Fruit fly (Drosophila melanogaster) whole organism: ENCODE measurements around the gene CG13050.

ENCODE experiments used
- CG8478 ChIP-seq: fragments of >200 bp; optimal IDR thresholded peaks from 2 replicates; lab custom pipeline; 2018; ENCODE audit warnings: inconsistent platforms
- Dll ChIP-seq: fragments of >200 bp; optimal IDR thresholded peaks from 2 replicates; lab custom pipeline; 2017

DNA sequence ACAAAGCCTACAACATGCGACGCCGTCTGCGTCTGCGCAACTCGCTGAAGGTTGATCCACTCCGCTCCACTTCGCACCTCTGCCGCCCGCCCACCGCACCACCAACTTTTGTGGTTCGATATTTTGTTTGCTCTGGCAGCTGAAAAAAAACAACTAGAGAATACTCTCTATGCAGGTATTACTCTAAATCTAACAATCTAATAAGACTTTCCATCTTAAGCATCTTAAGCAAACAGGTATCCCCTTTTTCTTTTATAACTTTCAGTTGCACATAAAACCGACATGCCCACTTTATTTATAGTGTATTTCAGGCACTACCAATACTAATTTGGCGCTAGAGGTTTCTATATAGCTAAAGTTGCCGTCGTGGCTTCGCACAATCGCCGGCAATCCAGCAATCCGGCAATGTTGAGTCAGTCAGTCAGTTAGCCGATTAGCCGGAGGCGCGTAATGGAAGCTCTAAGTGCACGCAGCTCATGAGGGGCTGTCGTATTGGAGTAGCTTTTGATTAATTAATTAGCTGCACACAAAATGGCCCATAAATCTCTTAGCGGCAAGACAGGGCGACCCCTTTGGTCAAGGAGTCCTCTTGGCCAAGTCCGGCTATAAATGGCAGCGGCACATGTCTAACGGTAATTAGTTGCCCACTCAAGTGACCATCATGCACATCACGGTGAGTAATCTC lies 49.3 kb upstream of the CG13050 start, which contains the start of gene CG13058:
- TF ChIP-seq Dll (lab: Kevin White, UChicago) (no peak), CG8478 (no peak)
